Worm (Caenorhabditis elegans): Measurements from ENCODE around the gene clec-258.

DNA sequence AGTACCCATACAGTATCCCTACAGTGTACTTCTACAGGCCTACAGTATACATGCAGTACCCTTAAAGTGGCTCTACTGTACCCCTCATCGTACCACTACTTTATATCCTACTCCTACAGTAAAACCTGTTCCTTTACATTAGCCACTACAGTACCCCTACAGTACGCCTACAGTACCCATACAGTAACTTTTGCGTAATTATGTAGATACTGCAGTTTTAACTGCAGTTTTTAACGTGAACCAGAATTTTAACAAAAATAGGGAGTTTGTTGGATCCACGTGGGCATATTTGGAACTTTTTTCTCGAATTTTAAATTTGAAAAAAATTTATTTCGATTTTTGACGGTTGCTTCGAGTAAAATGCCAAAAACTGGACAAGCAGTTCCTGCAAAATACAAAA lies 44.9 kb upstream of the clec-258 start, which contains the start of gene W04E12.4:
- TF ChIP-seq nhr-27 (tag; optimal IDR thresholded peaks at IDR 0.05): no peak
- TF ChIP-seq F57C9.4 (tag; optimal IDR thresholded peaks at IDR 0.05): no peak

Data from whole organism, young adult.